Worm (Caenorhabditis elegans) whole organism, L4 larva: Measurements from ENCODE around the gene ten-1.
A peak's percentile ranks its signal among the peaks of the same experiment; 100 is the strongest.

Source experiments
- D1046.2 ChIP-seq: fragments of 200-800 bp; sonication (Bioruptor generic); IDR thresholded peaks from 2 replicates; pipeline ENCODE4 v1.3.6; 2022; ENCODE audit warnings: missing genetic modification characterization, missing compliant biosample characterization
- F10B5.3 ChIP-seq: sonication (generic microtip); optimal IDR thresholded peaks from 2 replicates; lab custom pipeline; 2016; ENCODE audit warnings: mild to moderate bottlenecking, missing genetic modification characterization, missing compliant biosample characterization
- F44E2.7 ChIP-seq: fragments of 200-800 bp; sonication (Bioruptor generic); IDR thresholded peaks from 2 replicates; pipeline ENCODE4 v2.1.2; 2022; ENCODE audit warnings: missing genetic modification characterization, missing compliant biosample characterization
- F49E8.2 ChIP-seq: sonication (generic microtip); optimal IDR thresholded peaks from 2 replicates; lab custom pipeline; 2016; ENCODE audit warnings: missing compliant biosample characterization, mild to moderate bottlenecking, missing genetic modification characterization, borderline replicate concordance
- R02D3.7 ChIP-seq: fragments of 150-350 bp; sonication (generic microtip); optimal IDR thresholded peaks from 3 replicates; lab custom pipeline; 2014; ENCODE audit warnings: missing biosample characterization, missing genetic modification characterization
- T26A8.4 ChIP-seq: fragments of 200-800 bp; sonication (Bioruptor generic); IDR thresholded peaks from 2 replicates; pipeline ENCODE4 v1.3.6; 2022; ENCODE audit warnings: missing genetic modification characterization, missing compliant biosample characterization
- Y48G9A.11 ChIP-seq: fragments of 200-800 bp; sonication (Bioruptor generic); IDR thresholded peaks from 2 replicates; pipeline ENCODE4 v1.3.6; 2022; ENCODE audit warnings: missing genetic modification reagents, missing genetic modification characterization, missing compliant biosample characterization
- Y75B8A.6 ChIP-seq: fragments of 200-800 bp; sonication (Bioruptor generic); IDR thresholded peaks from 2 replicates; pipeline ENCODE4 v1.3.6; 2022; ENCODE audit warnings: missing genetic modification reagents, missing genetic modification characterization, missing compliant biosample characterization
- ZK546.5 ChIP-seq, 2 experiments: sonication (generic microtip); optimal IDR thresholded peaks; 2 replicates each; lab custom pipeline; 2017; ENCODE audit warnings: missing biosample characterization in 2 of 2, missing genetic modification characterization in 2 of 2
- aha-1 ChIP-seq: fragments of 150-350 bp; peaks from one replicate; lab custom pipeline; 2014; ENCODE audit warnings: missing biosample characterization, missing genetic modification characterization
- ama-1 ChIP-seq: fragments of 150-350 bp; optimal IDR thresholded peaks from 2 replicates; lab custom pipeline; 2014; ENCODE audit warnings: inconsistent platforms, mixed read lengths
- arid-1 ChIP-seq: fragments of 200-800 bp; sonication (Bioruptor generic); conservative IDR thresholded peaks from 2 replicates; pipeline ENCODE4 v1.3.6; 2022; ENCODE audit warnings: missing genetic modification reagents, missing genetic modification characterization, missing compliant biosample characterization
- attf-4 ChIP-seq: sonication (generic microtip); optimal IDR thresholded peaks from 3 replicates; lab custom pipeline; 2017; ENCODE audit warnings: missing biosample characterization, missing genetic modification characterization
- ceh-28 ChIP-seq: fragments of 150-350 bp; optimal IDR thresholded peaks from 2 replicates; lab custom pipeline; 2014; ENCODE audit warnings: missing biosample characterization, missing genetic modification reagents, missing genetic modification characterization
- ceh-32 ChIP-seq: sonication (generic microtip); optimal IDR thresholded peaks from 2 replicates; lab custom pipeline; 2016; ENCODE audit warnings: mild to moderate bottlenecking, missing genetic modification characterization, missing compliant biosample characterization; ENCODE audit not compliant: poor library complexity
- ceh-44 ChIP-seq: fragments of 200-800 bp; sonication (Bioruptor generic); IDR thresholded peaks from 2 replicates; pipeline ENCODE4 v1.3.6; 2022; ENCODE audit warnings: missing genetic modification reagents, missing genetic modification characterization, missing compliant biosample characterization
- ceh-62 ChIP-seq: sonication (generic microtip); optimal IDR thresholded peaks from 2 replicates; lab custom pipeline; 2017; ENCODE audit warnings: missing biosample characterization, missing genetic modification characterization
- ces-1 ChIP-seq: fragments of 150-350 bp; sonication (generic microtip); optimal IDR thresholded peaks from 4 replicates; lab custom pipeline; 2014; ENCODE audit warnings: missing biosample characterization, missing genetic modification reagents, missing genetic modification characterization
- daf-19 ChIP-seq: fragments of 200-800 bp; sonication (Bioruptor generic); conservative IDR thresholded peaks from 2 replicates; pipeline ENCODE4 v1.3.6; 2022; ENCODE audit warnings: missing genetic modification characterization, missing compliant biosample characterization
- dmd-6 ChIP-seq: fragments of 200-800 bp; sonication (Bioruptor generic); IDR thresholded peaks from 2 replicates; pipeline ENCODE4 v1.3.6; 2022; ENCODE audit warnings: missing genetic modification reagents, missing genetic modification characterization, missing compliant biosample characterization
- dmd-9 ChIP-seq: fragments of 200-800 bp; sonication (Bioruptor generic); IDR thresholded peaks from 2 replicates; pipeline ENCODE4 v1.3.6; 2022; ENCODE audit warnings: missing genetic modification reagents, missing genetic modification characterization, missing compliant biosample characterization
- dpl-1 ChIP-seq: fragments of 150-350 bp; optimal IDR thresholded peaks from 2 replicates; lab custom pipeline; 2014; ENCODE audit warnings: missing biosample characterization, missing genetic modification reagents, missing genetic modification characterization
- egl-27 ChIP-seq: sonication (generic microtip); optimal IDR thresholded peaks from 3 replicates; lab custom pipeline; 2017; ENCODE audit warnings: missing biosample characterization, missing genetic modification reagents, missing genetic modification characterization
- fos-1 ChIP-seq: fragments of 150-350 bp; optimal IDR thresholded peaks from 2 replicates; lab custom pipeline; 2014; ENCODE audit warnings: missing biosample characterization, missing genetic modification characterization
- hlh-30 ChIP-seq: sonication (generic microtip); optimal IDR thresholded peaks from 2 replicates; lab custom pipeline; 2017; ENCODE audit warnings: antibody characterized with exemption, mild to moderate bottlenecking, missing genetic modification characterization, missing compliant biosample characterization; ENCODE audit not compliant: insufficient read depth
- hmg-1.1 ChIP-seq: fragments of 200-800 bp; sonication (Bioruptor generic); IDR thresholded peaks from 2 replicates; pipeline ENCODE4 v1.3.6; 2022; ENCODE audit warnings: missing genetic modification reagents, missing genetic modification characterization, missing compliant biosample characterization
- jun-1 ChIP-seq: fragments of 150-350 bp; optimal IDR thresholded peaks from 2 replicates; lab custom pipeline; 2014; ENCODE audit warnings: missing biosample characterization, missing genetic modification reagents, missing genetic modification characterization
- lim-7 ChIP-seq: fragments of 200-800 bp; sonication (Bioruptor generic); IDR thresholded peaks from 2 replicates; pipeline ENCODE4 v1.3.6; 2022; ENCODE audit warnings: missing genetic modification characterization, missing compliant biosample characterization
- lin-1 ChIP-seq: fragments of 200-800 bp; sonication (Bioruptor generic); IDR thresholded peaks from 2 replicates; pipeline ENCODE4 v1.3.6; 2022; ENCODE audit warnings: missing genetic modification reagents, missing genetic modification characterization, missing compliant biosample characterization
- lin-38 ChIP-seq: fragments of 200-800 bp; sonication (Bioruptor generic); IDR thresholded peaks from 2 replicates; pipeline ENCODE4 v1.3.6; 2022; ENCODE audit warnings: missing genetic modification reagents, missing genetic modification characterization, missing compliant biosample characterization
- lin-39 ChIP-seq: fragments of 150-350 bp; optimal IDR thresholded peaks from 2 replicates; lab custom pipeline; 2014; ENCODE audit warnings: missing biosample characterization, missing genetic modification reagents, missing genetic modification characterization
- lir-3 ChIP-seq: sonication (generic microtip); optimal IDR thresholded peaks from 2 replicates; lab custom pipeline; 2016; ENCODE audit warnings: mild to moderate bottlenecking, missing genetic modification characterization, missing compliant biosample characterization
- mep-1 ChIP-seq: fragments of 150-350 bp; sonication (generic microtip); optimal IDR thresholded peaks from 3 replicates; lab custom pipeline; 2014; ENCODE audit warnings: missing biosample characterization, missing genetic modification characterization
- mxl-2 ChIP-seq: fragments of 200-800 bp; sonication (Bioruptor generic); conservative IDR thresholded peaks from 2 replicates; pipeline ENCODE4 v1.3.6; 2022; ENCODE audit warnings: missing genetic modification reagents, missing genetic modification characterization, missing compliant biosample characterization
- mxl-3 ChIP-seq: fragments of 200-800 bp; sonication (Bioruptor generic); optimal IDR thresholded peaks from 2 replicates; lab custom pipeline; 2018; ENCODE audit warnings: mild to moderate bottlenecking, missing genetic modification characterization, missing compliant biosample characterization
- nhr-11 ChIP-seq: fragments of 150-350 bp; optimal IDR thresholded peaks from 2 replicates; lab custom pipeline; 2014; ENCODE audit warnings: missing biosample characterization, missing genetic modification characterization
- nhr-25 ChIP-seq: sonication (generic microtip); optimal IDR thresholded peaks from 2 replicates; lab custom pipeline; 2017; ENCODE audit warnings: missing genetic modification characterization, mild to moderate bottlenecking, missing compliant biosample characterization, antibody characterized with exemption, moderate library complexity, borderline replicate concordance; ENCODE audit not compliant: insufficient read depth
- nhr-28 ChIP-seq: fragments of 150-350 bp; optimal IDR thresholded peaks from 2 replicates; lab custom pipeline; 2014; ENCODE audit warnings: missing biosample characterization, missing genetic modification characterization
- nhr-42 ChIP-seq: fragments of 200-800 bp; sonication (Bioruptor generic); IDR thresholded peaks from 2 replicates; pipeline ENCODE4 v1.3.6; 2022; ENCODE audit warnings: missing genetic modification characterization, missing compliant biosample characterization
- nhr-6 ChIP-seq: fragments of 150-350 bp; optimal IDR thresholded peaks from 2 replicates; lab custom pipeline; 2014; ENCODE audit warnings: missing biosample characterization, missing genetic modification characterization
- nhr-77 ChIP-seq: fragments of 150-350 bp; optimal IDR thresholded peaks from 2 replicates; lab custom pipeline; 2014; ENCODE audit warnings: missing biosample characterization, missing genetic modification characterization
- saeg-2 ChIP-seq: fragments of 200-800 bp; sonication (Bioruptor generic); IDR thresholded peaks from 2 replicates; pipeline ENCODE4 v1.3.6; 2022; ENCODE audit warnings: missing genetic modification reagents, missing genetic modification characterization, missing compliant biosample characterization
- sdz-12 ChIP-seq: fragments of 200-800 bp; sonication (Bioruptor generic); optimal IDR thresholded peaks from 2 replicates; lab custom pipeline; 2018; ENCODE audit warnings: mild to moderate bottlenecking, missing genetic modification characterization, missing compliant biosample characterization
- snpc-1.2 ChIP-seq: fragments of 200-800 bp; sonication (Bioruptor generic); IDR thresholded peaks from 2 replicates; pipeline ENCODE4 v1.3.6; 2022; ENCODE audit warnings: missing genetic modification reagents, missing genetic modification characterization, missing compliant biosample characterization
- unc-130 ChIP-seq: sonication (generic microtip); optimal IDR thresholded peaks from 2 replicates; lab custom pipeline; 2016; ENCODE audit warnings: missing genetic modification reagents, missing genetic modification characterization, missing compliant biosample characterization
- vab-7 ChIP-seq: fragments of 200-800 bp; sonication (Bioruptor generic); IDR thresholded peaks from 2 replicates; pipeline ENCODE4 v1.3.6; 2022; ENCODE audit warnings: missing genetic modification reagents, missing genetic modification characterization, missing compliant biosample characterization
- zfp-2 ChIP-seq: sonication (generic microtip); optimal IDR thresholded peaks from 2 replicates; lab custom pipeline; 2016; ENCODE audit warnings: mild to moderate bottlenecking, missing genetic modification characterization, missing compliant biosample characterization
- zfp-3 ChIP-seq: fragments of 200-800 bp; sonication (Bioruptor generic); conservative IDR thresholded peaks from 2 replicates; pipeline ENCODE4 v1.3.6; 2022; ENCODE audit warnings: missing genetic modification reagents, missing genetic modification characterization, missing compliant biosample characterization
- ztf-7 ChIP-seq: fragments of 150-350 bp; optimal IDR thresholded peaks from 2 replicates; lab custom pipeline; 2014; ENCODE audit warnings: missing biosample characterization, missing genetic modification characterization

Gene ten-1

DNA sequence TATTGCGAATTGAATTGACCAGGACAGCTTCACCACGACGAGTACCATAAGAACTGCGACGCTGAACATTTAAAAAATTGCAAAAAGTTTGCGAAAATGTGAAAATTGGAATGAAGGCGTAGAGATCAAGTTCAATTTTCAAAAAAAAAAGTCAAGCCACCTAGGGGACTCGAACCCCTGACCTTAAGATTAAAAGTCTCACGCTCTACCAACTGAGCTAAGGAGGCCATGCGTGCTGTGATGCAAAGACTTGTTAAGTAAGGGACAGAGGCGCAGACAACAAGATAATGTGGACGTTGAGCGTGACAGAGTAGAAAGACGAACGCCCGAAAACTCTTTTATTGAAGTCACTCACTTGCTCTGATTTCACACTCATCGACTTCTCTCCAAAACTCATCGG is 66.8 kb downstream of the ten-1 start (continued):
- TF ChIP-seq ceh-32 (tag; lab: Kevin White, UChicago) (no peak), nhr-25 (tag; lab: Kevin White, UChicago) (no peak), vab-7 (peak; percentile 94), nhr-11 (tag; lab: Kevin White, UChicago) (peak; percentile 1), nhr-6 (tag; lab: Kevin White, UChicago) (peak; percentile 49), F44E2.7 (GFP tag; lab: Robert Waterston, UW) (peak; percentile 75; the same call in 1 of the 2 replicates), ceh-44 (GFP tag; lab: Robert Waterston, UW) (peak; percentile 91), daf-19 (GFP tag; lab: Robert Waterston, UW) (peak; percentile 80), lin-1 (GFP tag; lab: Robert Waterston, UW) (peak; percentile 62)

DNA sequence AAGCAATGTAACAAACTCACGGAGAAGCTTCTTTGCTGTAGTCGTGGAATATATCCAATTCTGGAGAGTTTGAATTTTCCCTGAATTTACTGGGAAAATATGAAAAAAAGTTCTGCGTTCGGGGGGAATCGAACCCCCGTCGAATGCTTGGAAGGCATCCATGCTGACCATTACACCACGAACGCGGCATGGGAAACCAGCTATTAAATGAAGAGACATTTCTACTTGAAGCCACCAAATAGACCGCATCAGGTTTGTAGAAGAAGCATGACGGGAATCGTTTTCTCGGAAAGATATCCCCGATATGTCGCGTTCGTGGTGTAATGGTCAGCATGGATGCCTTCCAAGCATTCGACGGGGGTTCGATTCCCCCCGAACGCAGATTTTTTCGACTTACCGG is 67.8 kb downstream of the ten-1 start:
- TF ChIP-seq zfp-3 (GFP tag; lab: Robert Waterston, UW) (0 out of 2 replicates have a peak, but pooled peaks have one; percentile 26), saeg-2 (GFP tag; lab: Robert Waterston, UW) (0 out of 2 replicates have a peak, but pooled peaks have one; percentile 36), attf-4 (tag; lab: Kevin White, UChicago) (no peak), ces-1 (GFP tag; lab: Kevin White, UChicago) (no peak), D1046.2 (GFP tag; lab: Robert Waterston, UW) (no peak), dmd-6 (0 out of 2 replicates have a peak, but pooled peaks have one; percentile 43), lim-7 (GFP tag; lab: Robert Waterston, UW) (peak; percentile 87), lin-39 (tag; lab: Kevin White, UChicago) (no peak), aha-1 (tag; lab: Kevin White, UChicago) (no peak), lin-38 (GFP tag; lab: Robert Waterston, UW) (peak; percentile 78), dpl-1 (GFP tag; lab: Kevin White, UChicago) (peak; percentile 9), snpc-1.2 (GFP tag; lab: Robert Waterston, UW) (peak; percentile 77), ZK546.5 (tag; optimal IDR thresholded peaks at IDR 0.05; lab: Kevin White, UChicago) (no peak), ceh-62 (tag; lab: Kevin White, UChicago) (no peak), Y48G9A.11 (GFP tag; lab: Robert Waterston, UW) (peak; percentile 64), nhr-77 (tag; lab: Kevin White, UChicago) (no peak), nhr-25 (tag; lab: Kevin White, UChicago) (peak; percentile 56), zfp-2 (peak; percentile 24), F49E8.2 (peak; percentile 33), unc-130 (no peak), hlh-30 (tag; lab: Kevin White, UChicago) (peak; percentile 43), F10B5.3 (tag; lab: Kevin White, UChicago) (peak; percentile 16), T26A8.4 (GFP tag; lab: Robert Waterston, UW) (peak; percentile 80), arid-1 (GFP tag; lab: Robert Waterston, UW) (peak; percentile 86), mxl-3 (GFP tag; lab: Kevin White, UChicago) (peak; percentile 63), ama-1 (no peak), lir-3 (tag; lab: Kevin White, UChicago) (peak; percentile 10), ceh-28 (no peak), egl-27 (no peak), jun-1 (tag; lab: Kevin White, UChicago) (no peak), mep-1 (tag; lab: Kevin White, UChicago) (peak; percentile 46), mxl-2 (GFP tag; lab: Robert Waterston, UW) (0 out of 2 replicates have a peak, but pooled peaks have one; percentile 55), nhr-42 (GFP tag; lab: Robert Waterston, UW) (no peak; the same call in 1 of the 2 replicates), sdz-12 (no peak), ztf-7 (tag; lab: Kevin White, UChicago) (no peak), fos-1 (tag; lab: Kevin White, UChicago) (no peak), nhr-11 (tag; lab: Kevin White, UChicago) (no peak), Y75B8A.6 (GFP tag; lab: Robert Waterston, UW) (peak; percentile 74; the same call in 1 of the 2 replicates), dmd-9 (GFP tag; lab: Robert Waterston, UW) (0 out of 2 replicates have a peak, but pooled peaks have one; percentile 17), vab-7 (peak; percentile 71), nhr-28 (tag; lab: Kevin White, UChicago) (no peak), R02D3.7 (tag; lab: Kevin White, UChicago) (no peak), hmg-1.1 (GFP tag; lab: Robert Waterston, UW) (peak; percentile 70)
